Worm (Caenorhabditis elegans): ENCODE results near the gene lgc-45.

ce11 chrII:3569118-3569517 is 11.8 kb downstream of the lgc-45 start, which contains the start of gene clec-127:
- TF ChIP-seq elt-3 (tag; optimal IDR thresholded peaks at IDR 0.05), result no peak
- TF ChIP-seq snpc-4 (tag; optimal IDR thresholded peaks at IDR 0.05), result no peak
- no peak for TF ChIP-seq nhr-237 (tag; optimal IDR thresholded peaks at IDR 0.05)
- no peak for TF ChIP-seq zip-8 (tag; optimal IDR thresholded peaks at IDR 0.05)
- TF ChIP-seq lin-32 (GFP tag; optimal IDR thresholded peaks at IDR 0.05), result no peak
- TF ChIP-seq nhr-12 (tag; optimal IDR thresholded peaks at IDR 0.05), result no peak
- TF ChIP-seq lsy-2 (tag; optimal IDR thresholded peaks at IDR 0.05), result no peak
- no peak for TF ChIP-seq unc-62 (GFP tag; optimal IDR thresholded peaks at IDR 0.05)
- no peak for TF ChIP-seq lin-13 (tag; optimal IDR thresholded peaks at IDR 0.05)
- no peak for TF ChIP-seq ham-2 (GFP tag; optimal IDR thresholded peaks at IDR 0.05)
- TF ChIP-seq unc-120 (tag; optimal IDR thresholded peaks at IDR 0.05; ENCODE audit: poor library complexity, severe bottlenecking), result no peak
- TF ChIP-seq flh-1 (GFP tag; optimal IDR thresholded peaks at IDR 0.05), result no peak

All from whole organism, mixed stage, embryonic.